Fruit fly (Drosophila melanogaster) whole organism, prepupa: ENCODE measurements around the gene Cpr65Av.
A peak's percentile ranks its signal among the peaks of the same experiment; 100 is the strongest.

ENCODE experiments used
- CG10631 ChIP-seq: fragments of 200-800 bp; sonication (Bioruptor generic); optimal IDR thresholded peaks from 2 replicates; lab custom pipeline; 2016; ENCODE audit warnings: missing biosample characterization, missing genetic modification characterization
- CG11762 ChIP-seq: fragments of 200-800 bp; sonication (Bioruptor generic); optimal IDR thresholded peaks from 3 replicates; lab custom pipeline; 2016; ENCODE audit warnings: missing biosample characterization, missing genetic modification characterization; ENCODE audit not compliant: insufficient read depth
- CG11902 ChIP-seq: fragments of 200-800 bp; sonication (Bioruptor generic); optimal IDR thresholded peaks from 3 replicates; lab custom pipeline; 2016; ENCODE audit warnings: missing biosample characterization, missing genetic modification characterization
- CG15336 ChIP-seq: fragments of 200-800 bp; sonication (Bioruptor generic); IDR thresholded peaks from 2 replicates; pipeline ENCODE4 v1.3.6; 2022; ENCODE audit warnings: missing biosample characterization, missing genetic modification characterization
- CG1621 ChIP-seq: fragments of 200-800 bp; sonication (Bioruptor generic); optimal IDR thresholded peaks from 3 replicates; lab custom pipeline; 2018; ENCODE audit warnings: missing biosample characterization, mild to moderate bottlenecking, missing genetic modification characterization
- CG31627 ChIP-seq: fragments of 200-800 bp; sonication (Bioruptor generic); optimal IDR thresholded peaks from 3 replicates; lab custom pipeline; 2016; ENCODE audit warnings: missing biosample characterization, missing genetic modification characterization
- CG32006 ChIP-seq: fragments of 200-800 bp; sonication (Bioruptor generic); optimal IDR thresholded peaks from 3 replicates; lab custom pipeline; 2017; ENCODE audit warnings: missing biosample characterization, mild to moderate bottlenecking, missing genetic modification characterization
- CG34406 ChIP-seq: fragments of 200-800 bp; sonication (Bioruptor generic); optimal IDR thresholded peaks from 3 replicates; lab custom pipeline; 2016; ENCODE audit warnings: missing biosample characterization, missing genetic modification characterization
- CG3919 ChIP-seq: fragments of 200-800 bp; sonication (Bioruptor generic); optimal IDR thresholded peaks from 3 replicates; lab custom pipeline; 2016; ENCODE audit warnings: missing biosample characterization, missing genetic modification characterization
- CG4318 ChIP-seq: fragments of 200-800 bp; sonication (Bioruptor generic); optimal IDR thresholded peaks from 3 replicates; lab custom pipeline; 2017; ENCODE audit warnings: missing biosample characterization, mild to moderate bottlenecking, missing genetic modification characterization
- CG6276 ChIP-seq: fragments of 200-800 bp; sonication (Bioruptor generic); optimal IDR thresholded peaks from 2 replicates; lab custom pipeline; 2017; ENCODE audit warnings: missing biosample characterization, mild to moderate bottlenecking, missing genetic modification characterization
- CG6854 ChIP-seq: fragments of 200-800 bp; sonication (Bioruptor generic); optimal IDR thresholded peaks from 2 replicates; lab custom pipeline; 2017; ENCODE audit warnings: missing biosample characterization, mild to moderate bottlenecking, missing genetic modification characterization
- CG7368 ChIP-seq: fragments of 200-800 bp; sonication (Bioruptor generic); optimal IDR thresholded peaks from 3 replicates; lab custom pipeline; 2016; ENCODE audit warnings: missing biosample characterization, missing genetic modification characterization
- CG8119 ChIP-seq: fragments of 200-800 bp; sonication (Bioruptor generic); IDR thresholded peaks from 3 replicates; pipeline ENCODE4 v1.3.6; 2022; ENCODE audit warnings: missing biosample characterization, missing genetic modification characterization
- CG9139 ChIP-seq: fragments of 200-800 bp; sonication (Bioruptor generic); optimal IDR thresholded peaks from 3 replicates; lab custom pipeline; 2017; ENCODE audit warnings: missing biosample characterization, mild to moderate bottlenecking, missing genetic modification characterization
- Eip75B ChIP-seq: fragments of 200-800 bp; sonication (Bioruptor generic); optimal IDR thresholded peaks from 3 replicates; lab custom pipeline; 2016; ENCODE audit warnings: missing biosample characterization, missing genetic modification characterization
- Eip93F ChIP-seq: fragments of 200-800 bp; sonication (Bioruptor generic); optimal IDR thresholded peaks from 2 replicates; lab custom pipeline; 2016; ENCODE audit warnings: missing biosample characterization, mild to moderate bottlenecking, missing genetic modification characterization
- Ets21C ChIP-seq: fragments of 200-800 bp; sonication (Bioruptor generic); optimal IDR thresholded peaks from 3 replicates; lab custom pipeline; 2016; ENCODE audit warnings: missing biosample characterization, missing genetic modification characterization
- Ets96B ChIP-seq: fragments of 200-800 bp; optimal IDR thresholded peaks from 2 replicates; lab custom pipeline; 2019; ENCODE audit warnings: missing biosample characterization, mild to moderate bottlenecking, missing genetic modification characterization, moderate library complexity
- Gug ChIP-seq: fragments of 200-800 bp; sonication (Bioruptor generic); IDR thresholded peaks from 2 replicates; pipeline ENCODE4 v1.3.6; 2022; ENCODE audit warnings: missing biosample characterization, missing genetic modification characterization
- Hr38 ChIP-seq: sonication (Bioruptor generic); optimal IDR thresholded peaks from 2 replicates; lab custom pipeline; 2016; ENCODE audit warnings: missing biosample characterization, missing genetic modification characterization
- Hr39 ChIP-seq: fragments of 200-800 bp; sonication (Bioruptor generic); optimal IDR thresholded peaks from 2 replicates; lab custom pipeline; 2016; ENCODE audit warnings: missing biosample characterization, missing genetic modification characterization
- Hr4 ChIP-seq: fragments of 200-800 bp; sonication (Bioruptor generic); optimal IDR thresholded peaks from 3 replicates; lab custom pipeline; 2016; ENCODE audit warnings: missing biosample characterization, missing genetic modification characterization
- Lpt ChIP-seq: fragments of 200-800 bp; sonication (Bioruptor generic); optimal IDR thresholded peaks from 3 replicates; lab custom pipeline; 2016; ENCODE audit warnings: missing biosample characterization, missing genetic modification characterization
- Met ChIP-seq: fragments of 200-800 bp; sonication (Bioruptor generic); optimal IDR thresholded peaks from 3 replicates; lab custom pipeline; 2016; ENCODE audit warnings: missing biosample characterization, missing genetic modification characterization
- OdsH ChIP-seq: fragments of 200-800 bp; sonication (Bioruptor generic); optimal IDR thresholded peaks from 3 replicates; lab custom pipeline; 2016; ENCODE audit warnings: missing biosample characterization, missing genetic modification characterization
- Smox ChIP-seq: fragments of 200-800 bp; sonication (Bioruptor generic); optimal IDR thresholded peaks from 3 replicates; lab custom pipeline; 2016; ENCODE audit warnings: missing biosample characterization, missing genetic modification characterization
- Sox102F ChIP-seq: fragments of 200-800 bp; sonication (Bioruptor generic); optimal IDR thresholded peaks from 2 replicates; lab custom pipeline; 2016; ENCODE audit warnings: missing biosample characterization, mild to moderate bottlenecking, missing genetic modification characterization
- achi ChIP-seq: fragments of 200-800 bp; sonication (Bioruptor generic); optimal IDR thresholded peaks from 3 replicates; lab custom pipeline; 2016; ENCODE audit warnings: missing biosample characterization, missing genetic modification characterization
- acj6 ChIP-seq: fragments of 200-800 bp; sonication (Bioruptor generic); optimal IDR thresholded peaks from 3 replicates; lab custom pipeline; 2016; ENCODE audit warnings: missing biosample characterization, missing genetic modification characterization
- cyc ChIP-seq: fragments of 200-800 bp; sonication (Bioruptor generic); optimal IDR thresholded peaks from 3 replicates; lab custom pipeline; 2016; ENCODE audit warnings: missing biosample characterization, missing genetic modification characterization
- dsx ChIP-seq: fragments of 200-800 bp; optimal IDR thresholded peaks from 3 replicates; lab custom pipeline; 2019; ENCODE audit warnings: missing biosample characterization, mild to moderate bottlenecking, missing genetic modification characterization, moderate library complexity; ENCODE audit not compliant: poor library complexity, severe bottlenecking
- fd59A ChIP-seq: fragments of 200-800 bp; sonication (Bioruptor generic); optimal IDR thresholded peaks from 2 replicates; lab custom pipeline; 2017; ENCODE audit warnings: missing biosample characterization, mild to moderate bottlenecking, missing genetic modification characterization, missing genetic modification reagents
- fd85E ChIP-seq: fragments of 200-800 bp; sonication (Bioruptor generic); optimal IDR thresholded peaks from 3 replicates; lab custom pipeline; 2016; ENCODE audit warnings: missing biosample characterization, missing genetic modification characterization
- fkh ChIP-seq: fragments of 200-800 bp; sonication (Bioruptor generic); optimal IDR thresholded peaks from 3 replicates; lab custom pipeline; 2017; ENCODE audit warnings: missing biosample characterization, mild to moderate bottlenecking, missing genetic modification characterization, moderate library complexity
- lz ChIP-seq: fragments of 200-800 bp; sonication (Bioruptor generic); optimal IDR thresholded peaks from 3 replicates; lab custom pipeline; 2016; ENCODE audit warnings: missing biosample characterization, missing genetic modification characterization
- net ChIP-seq: fragments of 200-800 bp; sonication (Bioruptor generic); optimal IDR thresholded peaks from 3 replicates; lab custom pipeline; 2016; ENCODE audit warnings: missing biosample characterization, missing genetic modification characterization
- spab ChIP-seq: fragments of 200-800 bp; sonication (Bioruptor generic); optimal IDR thresholded peaks from 2 replicates; lab custom pipeline; 2017; ENCODE audit warnings: missing biosample characterization, mild to moderate bottlenecking, missing genetic modification characterization, missing genetic modification reagents
- svp ChIP-seq: fragments of 200-800 bp; sonication (Bioruptor generic); peaks from one replicate; lab custom pipeline; 2016; ENCODE audit warnings: missing biosample characterization, missing genetic modification characterization
- topi ChIP-seq: fragments of 200-800 bp; sonication (Bioruptor generic); optimal IDR thresholded peaks from 3 replicates; lab custom pipeline; 2016; ENCODE audit warnings: missing biosample characterization, missing genetic modification characterization

Cpr65Av gene

DNA sequence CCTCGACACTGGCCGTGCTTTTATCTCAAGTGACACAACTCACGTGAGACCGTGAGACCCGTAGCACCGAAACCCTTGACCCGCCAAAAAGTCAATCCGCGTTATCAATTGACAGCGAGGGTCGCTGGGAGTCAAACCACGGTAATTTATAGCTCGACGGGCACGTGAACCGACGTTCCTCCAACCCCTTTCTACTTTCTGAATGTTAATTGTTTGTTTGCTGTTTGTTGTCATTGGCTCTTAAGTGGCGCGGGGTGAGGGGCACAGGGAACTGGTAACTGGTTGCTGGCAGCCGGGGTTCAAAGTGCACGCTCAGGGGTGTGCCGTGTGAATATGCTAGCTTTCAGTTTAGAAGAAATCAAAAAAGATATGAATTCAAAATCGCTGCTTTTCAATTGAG, 33.1 kb downstream of the Cpr65Av start:
- TF ChIP-seq fkh (GFP tag; lab: Kevin White, UChicago) (peak; percentile 49), CG1621 (tag; lab: Kevin White, UChicago) (no peak), dsx (GFP tag; lab: Kevin White, UChicago) (no peak), OdsH (GFP tag; lab: Kevin White, UChicago) (no peak), Smox (GFP tag; lab: Kevin White, UChicago) (no peak), CG10631 (GFP tag; lab: Kevin White, UChicago) (no peak), Ets96B (tag; lab: Kevin White, UChicago) (no peak), Hr39 (GFP tag; lab: Kevin White, UChicago) (no peak), Gug (GFP tag; lab: Robert Waterston, UW) (no peak)

DNA sequence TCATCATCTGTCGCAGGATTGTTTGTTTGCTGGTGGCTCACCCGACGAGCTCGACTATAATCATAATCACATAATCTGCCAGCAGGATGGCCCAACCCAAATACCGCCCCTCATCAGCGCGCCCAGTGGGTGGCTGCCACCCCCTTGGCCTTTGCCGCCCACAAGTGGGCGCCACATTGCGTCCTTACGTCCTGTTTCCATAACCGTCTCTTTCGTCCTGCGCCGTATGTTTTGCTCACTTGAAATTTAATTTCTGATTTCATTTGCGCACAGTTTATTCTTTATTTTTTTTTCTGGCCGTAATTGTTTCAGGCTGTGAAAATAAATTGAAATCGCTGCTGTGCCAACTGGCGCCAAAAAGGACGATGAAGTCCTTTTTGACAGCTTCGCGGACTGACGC, 34.3 kb downstream of the Cpr65Av start:
- no peak for TF ChIP-seq spab (GFP tag; lab: Kevin White, UChicago)

DNA sequence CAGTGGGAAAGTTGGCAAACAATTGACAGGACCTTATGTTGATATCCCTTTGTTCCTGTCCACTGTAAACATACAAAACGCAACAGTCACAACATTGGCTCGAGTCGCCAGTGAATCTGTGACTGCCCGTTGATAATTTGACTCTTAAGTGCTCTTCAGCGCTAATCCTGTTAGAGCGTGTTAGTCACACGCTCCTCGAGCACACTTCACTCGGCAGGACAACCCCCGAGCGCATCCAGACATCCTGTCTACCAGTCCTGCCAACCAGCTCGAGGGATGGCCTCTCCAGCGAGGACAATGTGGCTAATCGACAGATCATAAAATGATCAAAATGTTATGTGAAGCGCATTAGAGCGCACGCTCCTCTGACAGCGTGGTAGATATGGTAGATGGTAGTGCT, 35.2 kb downstream of the Cpr65Av start:
- TF ChIP-seq topi (GFP tag; lab: Kevin White, UChicago) (no peak), CG9139 (no peak), CG6276 (GFP tag; lab: Kevin White, UChicago) (no peak), Hr4 (GFP tag; lab: Kevin White, UChicago) (no peak), cyc (no peak), CG1621 (tag; lab: Kevin White, UChicago) (no peak), dsx (GFP tag; lab: Kevin White, UChicago) (no peak)

DNA sequence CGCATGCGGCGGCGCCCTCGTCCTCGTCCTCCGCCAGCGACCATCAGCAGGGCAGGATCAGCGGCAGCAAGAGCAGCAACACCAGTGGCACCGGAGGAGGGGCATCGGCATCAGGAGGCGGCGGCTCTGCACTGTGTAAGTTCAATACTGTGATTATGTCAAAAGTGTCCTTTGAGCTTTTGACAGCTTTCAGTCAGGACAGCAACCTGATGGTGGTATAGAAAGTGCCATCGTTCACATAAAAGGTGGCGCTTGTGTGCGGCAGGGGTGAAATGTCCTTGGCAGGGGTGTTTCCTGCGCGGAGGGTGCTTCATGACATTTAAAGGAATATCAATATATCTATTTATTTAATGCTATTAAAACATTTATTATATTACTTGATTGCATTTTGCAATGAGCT, 36.1 kb downstream of the Cpr65Av start:
- no peak for TF ChIP-seq svp (GFP tag; lab: Kevin White, UChicago)
- no peak for TF ChIP-seq Sox102F (GFP tag; lab: Kevin White, UChicago)
- TF ChIP-seq, all 60 proteins: peak for 0

DNA sequence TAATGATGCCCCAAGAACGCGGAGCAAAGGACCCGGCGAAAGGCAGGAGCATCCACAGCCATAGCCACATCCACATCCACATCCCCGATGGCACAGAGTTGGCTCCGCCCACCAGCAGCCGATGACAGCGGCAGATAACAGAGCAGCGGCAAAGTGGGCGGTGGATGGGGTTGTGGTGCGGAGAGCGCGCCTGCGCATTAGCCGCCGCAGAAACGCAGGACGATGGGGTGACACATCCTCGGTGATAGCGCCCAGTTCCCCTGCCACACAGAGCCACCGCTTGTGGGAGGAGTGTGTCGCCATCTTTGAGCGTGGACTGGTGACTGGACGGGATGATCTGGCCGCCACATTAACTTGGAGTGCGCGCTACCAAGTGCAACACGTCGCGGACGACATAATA, 42.5 kb downstream of the Cpr65Av start, which contains the start of gene Ets65A:
Gene Ets65A (plus strand): TSS at position 348 of the 400 bp plus-strand sequence.
- TF ChIP-seq acj6 (GFP tag; lab: Kevin White, UChicago), result no peak
- no peak for TF ChIP-seq CG3919
- no peak for TF ChIP-seq fkh (GFP tag; lab: Kevin White, UChicago)
- no peak for TF ChIP-seq Eip75B (GFP tag; lab: Kevin White, UChicago)
- peak; percentile 53 for TF ChIP-seq CG7368 (GFP tag; lab: Kevin White, UChicago)

DNA sequence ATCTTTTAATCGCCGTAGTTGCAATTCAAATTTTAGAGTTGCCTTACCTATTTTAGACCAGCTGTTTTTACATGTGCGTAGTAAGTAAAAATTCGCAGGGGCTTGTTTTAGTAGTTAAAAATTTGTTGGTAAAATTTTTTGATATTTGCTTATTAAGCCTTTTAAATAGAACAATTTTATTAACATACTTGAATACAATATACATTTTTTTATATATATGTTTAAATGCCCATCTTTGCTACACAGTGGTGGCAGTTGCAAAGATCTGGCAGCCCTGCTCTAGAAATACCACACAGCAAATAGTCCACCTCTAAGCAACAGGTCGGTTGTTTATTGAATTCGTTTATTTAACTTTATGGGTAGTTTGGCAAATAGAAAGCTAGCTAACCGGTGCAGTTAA, 45.1 kb downstream of the Cpr65Av start, which contains the start of the genes CG10467 and loj:
Gene CG10467 (minus strand): TSS at position 51 of the 400 bp plus-strand sequence.
Gene loj (plus strand): TSS at position 291 of the 400 bp plus-strand sequence.
- TF ChIP-seq Met (peak; percentile 87), Smox (GFP tag; lab: Kevin White, UChicago) (peak; percentile 85), lz (GFP tag; lab: Kevin White, UChicago) (peak; percentile 82), CG15336 (GFP tag; lab: Robert Waterston, UW) (no peak; the same call in 1 of the 2 replicates), CG4318 (peak; percentile 92), achi (GFP tag; lab: Kevin White, UChicago) (peak; percentile 91), Hr4 (GFP tag; lab: Kevin White, UChicago) (peak; percentile 90), spab (GFP tag; lab: Kevin White, UChicago) (peak; percentile 68), CG31627 (GFP tag; lab: Kevin White, UChicago) (peak; percentile 92), Eip93F (peak; percentile 22), CG32006 (GFP tag; lab: Kevin White, UChicago) (peak; percentile 92), Eip75B (GFP tag; lab: Kevin White, UChicago) (peak; percentile 65), CG6276 (GFP tag; lab: Kevin White, UChicago) (peak; percentile 52), Sox102F (GFP tag; lab: Kevin White, UChicago) (peak; percentile 82), CG11902 (GFP tag; lab: Kevin White, UChicago) (peak; percentile 95), Ets21C (GFP tag; lab: Kevin White, UChicago) (peak; percentile 85), CG9139 (peak; percentile 22), fd85E (peak; percentile 40), Hr39 (GFP tag; lab: Kevin White, UChicago) (peak; percentile 92), CG8119 (GFP tag; lab: Robert Waterston, UW) (no peak; the same call in 1 of the 3 replicates), Ets96B (tag; lab: Kevin White, UChicago) (peak; percentile 89), net (GFP tag; lab: Kevin White, UChicago) (peak; percentile 87), Lpt (GFP tag; lab: Kevin White, UChicago) (peak; percentile 82), CG34406 (peak; percentile 90), CG6854 (GFP tag; lab: Kevin White, UChicago) (no peak), Hr38 (peak; percentile 40), CG3919 (peak; percentile 91), fd59A (peak; percentile 80), CG11762 (GFP tag; lab: Kevin White, UChicago) (peak; percentile 80)
